Fruit fly (Drosophila melanogaster): ENCODE measurements around the gene Ir75a.
A peak's percentile ranks its signal among the peaks of the same experiment; 100 is the strongest.

The Ir75a gene

DNA sequence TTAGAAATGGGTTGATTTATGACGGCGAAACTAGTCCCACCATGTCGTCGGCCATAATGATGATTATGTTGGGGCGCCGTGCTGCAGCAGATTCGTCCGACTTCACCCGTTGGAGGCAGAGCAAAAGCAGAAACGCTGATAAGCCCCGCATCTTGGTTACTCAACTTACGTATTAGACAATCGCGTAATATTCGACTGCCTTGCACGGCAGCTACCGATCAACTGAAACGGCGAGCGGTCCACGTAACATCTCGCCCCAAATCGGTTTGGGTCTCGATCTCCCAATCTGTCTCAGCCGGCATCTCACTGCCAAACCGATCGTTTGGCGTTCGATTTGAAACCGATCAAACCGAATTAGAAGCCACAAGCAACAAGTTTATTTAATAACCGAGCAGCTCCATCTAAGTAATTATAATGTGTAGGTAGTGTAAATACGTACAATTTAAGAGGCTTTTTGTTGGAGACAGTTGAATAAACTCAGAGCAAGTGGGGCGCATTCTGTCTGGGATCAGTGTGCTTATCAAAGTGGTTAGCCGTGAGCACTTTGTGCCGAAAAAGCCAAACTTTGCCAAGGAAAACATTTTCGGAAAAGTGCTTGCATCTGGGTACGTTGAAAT, 9.0 kb downstream of the Ir75a start, which contains the start of gene CG32191 (continued):
- TF ChIP-seq caup (GFP tag; optimal IDR thresholded peaks at IDR 0.05; ENCODE audit: severe bottlenecking) = peak; percentile 50
- TF ChIP-seq lov (optimal IDR thresholded peaks at IDR 0.05) = no peak
- TF ChIP-seq lov (GFP tag; IDR thresholded peaks at IDR 0.05) = no peak
- no peak for TF ChIP-seq luna (GFP tag; optimal IDR thresholded peaks at IDR 0.05)
- peak; percentile 27 for TF ChIP-seq CG7987 (GFP tag; optimal IDR thresholded peaks at IDR 0.05)
- peak; percentile 44 for TF ChIP-seq BtbVII (GFP tag; optimal IDR thresholded peaks at IDR 0.05)
- TF ChIP-seq CG9727 (GFP tag; optimal IDR thresholded peaks at IDR 0.05) = no peak
- peak; percentile 3 for TF ChIP-seq Vsx1 (GFP tag; optimal IDR thresholded peaks at IDR 0.05)
- TF ChIP-seq PHDP (tag; optimal IDR thresholded peaks at IDR 0.05) = peak; percentile 22
- no peak for TF ChIP-seq ase (GFP tag; IDR thresholded peaks at IDR 0.05)
- peak; percentile 44 for TF ChIP-seq mirr (GFP tag; optimal IDR thresholded peaks at IDR 0.05)
- no peak for TF ChIP-seq BEAF-32 (GFP tag; optimal IDR thresholded peaks at IDR 0.05)
- no peak for TF ChIP-seq hbn (GFP tag; IDR thresholded peaks at IDR 0.05; ENCODE audit: partially characterized antibody)
- 0 out of 2 replicates have a peak, but pooled peaks have one; percentile 32 for TF ChIP-seq Atf6 (GFP tag; IDR thresholded peaks at IDR 0.05)
- TF ChIP-seq eyg (GFP tag; optimal IDR thresholded peaks at IDR 0.05) = no peak
- TF ChIP-seq CG6175 (GFP tag; IDR thresholded peaks at IDR 0.05) = 0 out of 3 replicates have a peak, but pooled peaks have one; percentile 33
- TF ChIP-seq nau (GFP tag; optimal IDR thresholded peaks at IDR 0.05) = peak; percentile 41

- no peak for TF ChIP-seq Jarid2 (GFP tag; optimal IDR thresholded peaks at IDR 0.05)
- TF ChIP-seq btn (GFP tag; optimal IDR thresholded peaks at IDR 0.05) = no peak
- peak; percentile 7 for TF ChIP-seq stwl (tag; optimal IDR thresholded peaks at IDR 0.05)
- peak; percentile 74 for TF ChIP-seq Myb (GFP tag; optimal IDR thresholded peaks at IDR 0.05)
- 0 out of 2 replicates have a peak, but pooled peaks have one; percentile 10 for TF ChIP-seq MBD-R2 (GFP tag; IDR thresholded peaks at IDR 0.05)
- TF ChIP-seq CG7839 (tag; optimal IDR thresholded peaks at IDR 0.05) = no peak
- TF ChIP-seq crp (GFP tag; optimal IDR thresholded peaks at IDR 0.05) = peak in 1 of 2 experiments; percentile 59
- peak; percentile 15 for TF ChIP-seq Dp (GFP tag; optimal IDR thresholded peaks at IDR 0.05)
- no peak for TF ChIP-seq CG9215 (GFP tag; IDR thresholded peaks at IDR 0.05)
- TF ChIP-seq Ets65A (GFP tag) = peak; percentile 16
- peak; percentile 3 for TF ChIP-seq sens (GFP tag)
- peak in 1 of 2 experiments; percentile 92 for TF ChIP-seq Pdp1 (GFP tag; optimal IDR thresholded peaks at IDR 0.05)
Measured at dm6 chr3L:17806357-17807025, 11.2 kb downstream of the Ir75a start, which contains the start of gene CG32187. TSS of gene CG32187 (minus strand) at chr3L:17806365.

dm6 chr3L:17804511-17804910, 13.2 kb downstream of the Ir75a start, which contains the start of gene ais:
TSS of gene ais (minus strand) at chr3L:17804715.
- TF ChIP-seq MBD-R2 (GFP tag; IDR thresholded peaks at IDR 0.05) (peak; percentile 53), Abd-B (GFP tag; optimal IDR thresholded peaks at IDR 0.05) (peak; percentile 7), sens (GFP tag) (peak; percentile 61), Myb (GFP tag; optimal IDR thresholded peaks at IDR 0.05) (peak; percentile 32), pzg (GFP tag; optimal IDR thresholded peaks at IDR 0.05) (peak; percentile 38), CG30403 (GFP tag; optimal IDR thresholded peaks at IDR 0.05) (peak; percentile 40), ewg (GFP tag; optimal IDR thresholded peaks at IDR 0.05) (peak; percentile 18), CG7839 (tag; optimal IDR thresholded peaks at IDR 0.05) (peak; percentile 14), en (GFP tag; optimal IDR thresholded peaks at IDR 0.05) (no peak), scrt (GFP tag; optimal IDR thresholded peaks at IDR 0.05) (no peak), CG2889 (GFP tag; IDR thresholded peaks at IDR 0.05) (no peak), CG34422 (GFP tag; IDR thresholded peaks at IDR 0.05) (0 out of 3 replicates have a peak, but pooled peaks have one; percentile 10), Oli (tag; optimal IDR thresholded peaks at IDR 0.05) (peak; percentile 17), Ets97D (GFP tag; optimal IDR thresholded peaks at IDR 0.05) (peak; percentile 17), MESR4 (GFP tag; optimal IDR thresholded peaks at IDR 0.05) (peak; percentile 18), mld (GFP tag; IDR thresholded peaks at IDR 0.05; ENCODE audit: partially characterized antibody) (no peak), PHDP (tag; optimal IDR thresholded peaks at IDR 0.05) (peak; percentile 22), CG1603 (tag; optimal IDR thresholded peaks at IDR 0.05) (peak; percentile 53), Max (GFP tag; optimal IDR thresholded peaks at IDR 0.05) (peak; percentile 62), CG4282 (GFP tag; optimal IDR thresholded peaks at IDR 0.05) (no peak), ci (GFP tag; IDR thresholded peaks at IDR 0.05) (peak; percentile 38; the same call in 1 of the 3 replicates)

Measured in whole organism, embryonic.